Fruit fly (Drosophila melanogaster): ENCODE data around the gene PIG-B.
A peak's percentile ranks its signal among the peaks of the same experiment; 100 is the strongest.

The PIG-B gene

DNA sequence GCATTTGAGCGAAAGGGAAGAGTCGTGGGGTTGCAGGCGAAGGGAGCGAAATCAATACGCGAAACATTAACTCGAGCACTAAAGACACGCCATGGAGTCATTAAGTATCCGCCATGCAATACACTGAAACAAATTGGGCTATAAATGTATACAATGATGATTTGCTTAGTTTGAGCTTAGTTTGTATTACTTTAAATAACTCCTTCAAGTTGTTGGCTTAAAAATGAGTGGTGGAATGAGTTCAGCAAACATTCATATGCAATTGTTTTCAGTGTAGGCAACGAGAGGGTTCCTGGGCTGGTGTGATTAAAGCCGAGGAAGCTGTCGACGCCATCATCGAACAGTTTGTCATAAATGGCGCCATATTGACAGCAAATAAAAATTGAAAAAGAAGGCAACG lies 13.4 kb upstream of the PIG-B start:
- TF ChIP-seq CG17806 (tag; optimal IDR thresholded peaks at IDR 0.05) (no peak), CG32121 (GFP tag; IDR thresholded peaks at IDR 0.05) (no peak), EcR (GFP tag; optimal IDR thresholded peaks at IDR 0.05) (no peak)

DNA sequence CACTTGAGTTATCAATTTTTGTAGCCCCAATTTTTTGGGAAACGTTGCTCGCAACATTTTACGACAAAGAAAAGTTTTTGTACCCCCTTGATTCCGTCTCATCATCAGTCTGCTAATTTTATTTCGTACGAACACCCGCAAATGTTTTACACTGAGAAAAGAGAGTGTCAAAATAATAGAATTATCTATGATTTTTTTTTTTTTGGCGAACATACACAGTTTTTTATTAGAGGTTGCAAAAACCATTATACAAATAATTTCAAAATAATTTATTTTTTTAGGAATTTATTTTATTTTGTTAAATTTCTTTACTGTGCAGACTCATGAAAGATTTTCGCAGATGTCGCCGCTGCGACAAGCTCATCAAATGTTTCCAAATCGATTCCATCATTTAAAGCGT lies 12.6 kb upstream of the PIG-B start:
- TF ChIP-seq CG15710 (tag; optimal IDR thresholded peaks at IDR 0.05), result no peak
- no peak for TF ChIP-seq Pif1B (GFP tag; optimal IDR thresholded peaks at IDR 0.05)
- no peak for TF ChIP-seq CG32121 (GFP tag; IDR thresholded peaks at IDR 0.05)
- no peak for TF ChIP-seq CG10348 (GFP tag; IDR thresholded peaks at IDR 0.05)
- no peak for TF ChIP-seq Pif1A (GFP tag; optimal IDR thresholded peaks at IDR 0.05)
- no peak for TF ChIP-seq CG17806 (tag; optimal IDR thresholded peaks at IDR 0.05)
- TF ChIP-seq CG8301 (tag; optimal IDR thresholded peaks at IDR 0.05), result no peak
- TF ChIP-seq CG12605 (GFP tag; IDR thresholded peaks at IDR 0.05), result no peak

DNA sequence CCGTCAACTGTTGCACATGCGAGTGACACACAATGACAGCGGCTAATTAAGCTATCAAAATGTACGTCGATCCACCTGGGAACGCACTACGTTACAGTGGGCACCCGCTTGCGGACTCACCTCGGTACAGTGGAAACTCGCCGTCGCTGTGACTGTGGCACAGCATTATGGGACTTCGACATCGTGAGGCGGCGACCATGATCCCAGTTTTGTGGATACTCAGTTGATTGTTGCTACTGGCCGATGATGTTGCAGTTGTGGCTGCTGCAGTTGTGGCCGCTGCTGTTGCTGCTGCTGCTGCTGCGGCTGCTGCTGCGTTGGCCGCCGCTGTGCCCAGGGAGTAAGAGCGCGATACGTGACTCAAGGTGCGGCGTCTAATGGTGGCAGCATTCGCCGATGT lies 11.3 kb upstream of the PIG-B start:
- TF ChIP-seq Pif1A (GFP tag; optimal IDR thresholded peaks at IDR 0.05) (no peak), CG17806 (tag; optimal IDR thresholded peaks at IDR 0.05) (no peak), CG12605 (GFP tag; IDR thresholded peaks at IDR 0.05) (0 out of 2 replicates have a peak, but pooled peaks have one; percentile 17), CG4496 (GFP tag; IDR thresholded peaks at IDR 0.05) (peak; percentile 58; the same call in 2 of the 3 replicates), fd96Ca (GFP tag; IDR thresholded peaks at IDR 0.05) (peak; percentile 49; the same call in 2 of the 3 replicates), Ets98B (GFP tag; IDR thresholded peaks at IDR 0.05) (0 out of 2 replicates have a peak, but pooled peaks have one; percentile 24), CG32121 (GFP tag; IDR thresholded peaks at IDR 0.05) (peak; percentile 54; the same call in 1 of the 2 replicates)

DNA sequence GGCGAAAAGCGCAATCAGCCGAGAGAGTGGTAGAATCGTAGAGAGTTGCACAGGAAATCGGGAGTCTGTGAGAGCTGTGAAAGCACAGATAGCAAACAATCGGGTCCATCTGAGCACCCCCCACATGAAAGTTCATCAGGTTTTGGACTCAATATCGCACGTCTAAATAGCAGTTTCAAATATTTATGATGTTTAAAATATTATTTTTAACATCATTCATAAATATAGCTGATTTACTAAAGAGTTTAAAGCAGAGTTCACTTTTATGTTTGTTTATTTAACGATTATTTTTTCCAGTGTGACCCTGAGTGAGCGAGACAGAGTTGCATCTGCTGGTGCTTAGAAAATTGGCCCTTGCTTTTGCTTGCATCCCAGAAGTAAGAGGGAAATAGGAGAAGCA lies 9.7 kb upstream of the PIG-B start:
- TF ChIP-seq gl (tag; optimal IDR thresholded peaks at IDR 0.05) (no peak), CG17806 (tag; optimal IDR thresholded peaks at IDR 0.05) (peak; percentile 39), CG34367 (tag; optimal IDR thresholded peaks at IDR 0.05) (no peak), fd96Ca (GFP tag; IDR thresholded peaks at IDR 0.05) (peak; percentile 29; the same call in 1 of the 3 replicates), CG13204 (GFP tag; optimal IDR thresholded peaks at IDR 0.05) (no peak), D1 (tag; optimal IDR thresholded peaks at IDR 0.05) (no peak), Pif1A (GFP tag; optimal IDR thresholded peaks at IDR 0.05) (no peak), CG8301 (tag; optimal IDR thresholded peaks at IDR 0.05) (peak; percentile 16), CG8159 (tag; optimal IDR thresholded peaks at IDR 0.05) (peak; percentile 25), CG15710 (tag; optimal IDR thresholded peaks at IDR 0.05) (peak; percentile 11), CG9948 (tag; optimal IDR thresholded peaks at IDR 0.05) (no peak)

DNA sequence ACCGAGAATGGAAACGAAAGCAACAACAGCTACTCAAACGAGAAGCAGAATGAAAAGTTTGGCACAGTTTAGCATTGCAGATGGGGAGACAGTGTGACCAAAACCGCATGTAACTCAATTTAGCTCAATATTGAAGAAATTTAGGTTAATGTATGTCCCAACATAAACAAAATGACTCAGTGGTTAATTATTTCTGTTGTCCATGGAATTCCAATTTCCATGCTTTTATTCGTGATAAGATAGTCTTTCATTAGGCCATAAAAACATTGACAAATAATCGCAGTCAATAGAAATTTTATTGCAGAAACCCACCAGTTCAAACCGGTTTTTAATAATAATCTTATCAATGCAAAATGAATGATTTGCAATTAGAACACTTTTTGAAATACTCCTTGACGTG lies 9.2 kb upstream of the PIG-B start:
- TF ChIP-seq Ets98B (GFP tag; IDR thresholded peaks at IDR 0.05) (no peak), CG17806 (tag; optimal IDR thresholded peaks at IDR 0.05) (no peak), gl (tag; optimal IDR thresholded peaks at IDR 0.05) (no peak), Snoo (tag; optimal IDR thresholded peaks at IDR 0.05) (no peak), CG4496 (GFP tag; IDR thresholded peaks at IDR 0.05) (no peak), CG15710 (tag; optimal IDR thresholded peaks at IDR 0.05) (no peak), CG8159 (tag; optimal IDR thresholded peaks at IDR 0.05) (peak; percentile 28), CG13204 (GFP tag; optimal IDR thresholded peaks at IDR 0.05) (no peak), CG8301 (tag; optimal IDR thresholded peaks at IDR 0.05) (peak; percentile 16), CG10348 (GFP tag; IDR thresholded peaks at IDR 0.05) (no peak), fd96Ca (GFP tag; IDR thresholded peaks at IDR 0.05) (no peak), CG14655 (GFP tag; optimal IDR thresholded peaks at IDR 0.05) (no peak), Pif1B (GFP tag; optimal IDR thresholded peaks at IDR 0.05) (no peak), CG34367 (tag; optimal IDR thresholded peaks at IDR 0.05) (no peak), CG12605 (GFP tag; IDR thresholded peaks at IDR 0.05) (no peak), CG32121 (GFP tag; IDR thresholded peaks at IDR 0.05) (no peak), Pif1A (GFP tag; optimal IDR thresholded peaks at IDR 0.05) (peak; percentile 26), D1 (tag; optimal IDR thresholded peaks at IDR 0.05) (no peak), CG9948 (tag; optimal IDR thresholded peaks at IDR 0.05) (no peak), rn (GFP tag; IDR thresholded peaks at IDR 0.05) (no peak)

DNA sequence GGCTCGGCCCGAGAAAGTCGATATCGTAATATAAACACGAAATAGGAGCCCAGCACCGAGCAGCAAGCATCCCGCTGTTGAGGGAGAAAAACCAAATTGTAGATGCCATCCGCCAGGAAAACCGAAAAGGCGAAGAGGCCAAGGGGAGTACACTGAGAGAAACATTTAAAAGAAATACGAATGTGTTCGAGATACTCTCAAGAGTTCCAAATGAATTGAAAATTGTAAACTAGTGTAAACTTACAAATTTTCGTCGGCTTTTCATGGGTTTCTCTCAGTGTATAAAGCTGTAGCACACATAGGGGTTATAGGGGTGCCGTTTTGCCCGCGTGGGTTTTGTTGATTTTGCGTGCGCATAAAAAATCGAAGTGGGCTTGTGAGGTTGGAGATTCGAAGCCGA lies 8.4 kb upstream of the PIG-B start:
- TF ChIP-seq CG13204 (GFP tag; optimal IDR thresholded peaks at IDR 0.05) (no peak), CG8159 (tag; optimal IDR thresholded peaks at IDR 0.05) (peak; percentile 57), D1 (tag; optimal IDR thresholded peaks at IDR 0.05) (no peak), CG4496 (GFP tag; IDR thresholded peaks at IDR 0.05) (peak; percentile 83), CG32121 (GFP tag; IDR thresholded peaks at IDR 0.05) (peak; percentile 60), CG9948 (tag; optimal IDR thresholded peaks at IDR 0.05) (peak; percentile 21), CG15710 (tag; optimal IDR thresholded peaks at IDR 0.05) (peak; percentile 73), CG14655 (GFP tag; optimal IDR thresholded peaks at IDR 0.05) (no peak), rn (GFP tag; IDR thresholded peaks at IDR 0.05) (0 out of 2 replicates have a peak, but pooled peaks have one; percentile 9), Snoo (tag; optimal IDR thresholded peaks at IDR 0.05) (peak; percentile 59), CG17806 (tag; optimal IDR thresholded peaks at IDR 0.05) (peak; percentile 48), CG34367 (tag; optimal IDR thresholded peaks at IDR 0.05) (peak; percentile 70), gl (tag; optimal IDR thresholded peaks at IDR 0.05) (no peak), Pif1A (GFP tag; optimal IDR thresholded peaks at IDR 0.05) (no peak), CG10348 (GFP tag; IDR thresholded peaks at IDR 0.05) (no peak), CG8301 (tag; optimal IDR thresholded peaks at IDR 0.05) (peak; percentile 25), Pif1B (GFP tag; optimal IDR thresholded peaks at IDR 0.05) (no peak), CG12605 (GFP tag; IDR thresholded peaks at IDR 0.05) (peak; percentile 50; the same call in 1 of the 2 replicates), EcR (GFP tag; optimal IDR thresholded peaks at IDR 0.05) (no peak), fd96Ca (GFP tag; IDR thresholded peaks at IDR 0.05) (peak; percentile 85; the same call in 2 of the 3 replicates), Ets98B (GFP tag; IDR thresholded peaks at IDR 0.05) (peak; percentile 73)
